Worm (Caenorhabditis elegans) whole organism, early embryonic: ENCODE results near the gene orc-5.

Experiments
- F13C5.2 ChIP-seq: sonication (generic microtip); optimal IDR thresholded peaks from 2 replicates; lab custom pipeline; 2017; ENCODE audit warnings: mild to moderate bottlenecking, missing genetic modification characterization, inconsistent platforms, missing compliant biosample characterization
- aly-1 ChIP-seq: sonication (generic microtip); optimal IDR thresholded peaks from 2 replicates; lab custom pipeline; 2016; ENCODE audit warnings: missing genetic modification characterization, missing compliant biosample characterization
- ama-1 ChIP-seq: fragments of 150-350 bp; optimal IDR thresholded peaks from 2 replicates; lab custom pipeline; 2014
- ceh-36 ChIP-seq: sonication (generic microtip); optimal IDR thresholded peaks from 2 replicates; lab custom pipeline; 2016; ENCODE audit warnings: missing genetic modification characterization, inconsistent platforms, missing compliant biosample characterization
- flt-1 ChIP-seq: fragments of 200-800 bp; sonication (Bioruptor generic); IDR thresholded peaks from 2 replicates; pipeline ENCODE4 v1.3.6; 2022; ENCODE audit warnings: missing genetic modification characterization, missing compliant biosample characterization
- hmbx-1 ChIP-seq: sonication (generic microtip); optimal IDR thresholded peaks from 2 replicates; lab custom pipeline; 2016; ENCODE audit warnings: mild to moderate bottlenecking, missing genetic modification characterization, missing compliant biosample characterization
- pes-1 ChIP-seq: fragments of 200-800 bp; sonication (Bioruptor generic); IDR thresholded peaks from 2 replicates; pipeline ENCODE4 v1.3.6; 2022; ENCODE audit warnings: missing genetic modification reagents, missing genetic modification characterization, missing compliant biosample characterization
- scrt-1 ChIP-seq: fragments of 200-800 bp; sonication (Bioruptor generic); IDR thresholded peaks from 2 replicates; pipeline ENCODE4 v1.3.6; 2022; ENCODE audit warnings: missing genetic modification characterization, missing compliant biosample characterization
- sea-1 ChIP-seq: fragments of 200-800 bp; sonication (Bioruptor generic); conservative IDR thresholded peaks from 2 replicates; pipeline ENCODE4 v1.3.6; 2022; ENCODE audit warnings: missing genetic modification characterization, missing compliant biosample characterization
- tbx-11 ChIP-seq: fragments of 200-800 bp; sonication (Bioruptor generic); IDR thresholded peaks from 2 replicates; pipeline ENCODE4 v1.3.6; 2022; ENCODE audit warnings: missing genetic modification characterization, missing compliant biosample characterization
- tra-4 ChIP-seq: sonication (generic microtip); optimal IDR thresholded peaks from 2 replicates; lab custom pipeline; 2017; ENCODE audit warnings: missing genetic modification characterization, missing compliant biosample characterization

- TF ChIP-seq tbx-11 (GFP tag; lab: Robert Waterston, UW) (no peak), aly-1 (tag; lab: Kevin White, UChicago) (no peak), F13C5.2 (no peak), ama-1 (lab: Kevin White, UChicago) (no peak), sea-1 (GFP tag; lab: Robert Waterston, UW) (no peak), ceh-36 (tag; lab: Kevin White, UChicago) (no peak), tra-4 (tag; lab: Kevin White, UChicago) (no peak), scrt-1 (GFP tag; lab: Robert Waterston, UW) (no peak), flt-1 (GFP tag; lab: Robert Waterston, UW) (no peak), pes-1 (GFP tag; lab: Robert Waterston, UW) (no peak), hmbx-1 (tag; lab: Kevin White, UChicago) (no peak)
These were observed 28.3 kb downstream of the orc-5 start, which contains the start of gene R102.6 for ce11 chrIV:10706090-10706489.
